Fruit fly (Drosophila melanogaster) whole organism, pupa: ENCODE results near the gene Ada2b.

ENCODE experiments used
- CG8159 ChIP-seq: fragments of 200-800 bp; sonication (Bioruptor generic); optimal IDR thresholded peaks from 3 replicates; lab custom pipeline; 2018; ENCODE audit warnings: missing biosample characterization, mild to moderate bottlenecking, missing genetic modification characterization, moderate library complexity
- gl ChIP-seq: fragments of 200-800 bp; sonication (Bioruptor generic); optimal IDR thresholded peaks from 2 replicates; lab custom pipeline; 2018; ENCODE audit warnings: missing biosample characterization, mild to moderate bottlenecking, missing genetic modification characterization

DNA sequence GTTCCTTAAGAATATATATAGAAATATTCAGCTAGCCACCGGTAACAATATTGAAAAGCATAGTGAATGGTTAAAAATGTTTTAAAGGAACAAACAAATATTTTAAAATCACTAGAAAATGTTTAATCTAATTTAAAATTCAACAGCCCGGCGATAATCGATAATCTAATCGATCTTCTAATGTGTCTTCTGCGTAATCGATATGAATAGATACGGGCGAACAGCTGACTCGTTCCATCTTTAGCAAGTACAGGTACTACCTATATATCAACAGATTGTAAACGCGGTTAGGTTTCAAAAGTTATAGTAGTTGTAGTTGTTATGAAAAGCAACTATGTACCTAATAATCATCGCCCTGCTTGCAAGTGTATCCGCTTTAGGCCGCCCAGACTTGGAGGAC lies 22.6 kb downstream of the Ada2b start, which contains the start of gene CG7800:
- TF ChIP-seq gl (no peak), CG8159 (tag; lab: Kevin White, UChicago) (no peak)
